Fruit fly (Drosophila melanogaster) whole organism, embryonic: ENCODE results near the gene CG42471.

ENCODE experiments used
- Atf6 ChIP-seq: fragments of 200-800 bp; sonication (Bioruptor generic); IDR thresholded peaks from 2 replicates; pipeline ENCODE4 v1.3.6; 2022; ENCODE audit warnings: missing biosample characterization, missing genetic modification characterization
- B-H2 ChIP-seq: fragments of 200-800 bp; sonication (Bioruptor generic); optimal IDR thresholded peaks from 2 replicates; lab custom pipeline; 2018; ENCODE audit warnings: missing biosample characterization, mild to moderate bottlenecking, missing genetic modification characterization
- BtbVII ChIP-seq: fragments of 200-800 bp; sonication (Bioruptor generic); optimal IDR thresholded peaks from 3 replicates; lab custom pipeline; 2017; ENCODE audit warnings: missing biosample characterization, mild to moderate bottlenecking, missing genetic modification characterization
- CG11504 ChIP-seq: fragments of 200-800 bp; sonication (Bioruptor generic); optimal IDR thresholded peaks from 3 replicates; lab custom pipeline; 2019; ENCODE audit warnings: missing biosample characterization, mild to moderate bottlenecking, missing genetic modification characterization, moderate library complexity
- CG11696 ChIP-seq: fragments of 200-800 bp; sonication (Bioruptor generic); IDR thresholded peaks from 2 replicates; pipeline ENCODE4 v1.3.6; 2022; ENCODE audit warnings: missing biosample characterization, missing genetic modification characterization
- CG11723 ChIP-seq: fragments of 200-800 bp; sonication (Bioruptor generic); optimal IDR thresholded peaks from 2 replicates; lab custom pipeline; 2017; ENCODE audit warnings: missing biosample characterization, mild to moderate bottlenecking, missing genetic modification characterization
- CG12219 ChIP-seq: fragments of 200-800 bp; sonication (Bioruptor generic); optimal IDR thresholded peaks from 3 replicates; lab custom pipeline; 2018; ENCODE audit warnings: missing biosample characterization, mild to moderate bottlenecking, missing genetic modification characterization
- CG12299 ChIP-seq: fragments of 200-800 bp; sonication (Bioruptor generic); optimal IDR thresholded peaks from 2 replicates; lab custom pipeline; 2018; ENCODE audit warnings: missing biosample characterization, mild to moderate bottlenecking, missing genetic modification characterization
- CG12744 ChIP-seq: fragments of 200-800 bp; sonication (Bioruptor generic); optimal IDR thresholded peaks from 2 replicates; lab custom pipeline; 2016; ENCODE audit warnings: missing biosample characterization, missing genetic modification characterization
- CG12769 ChIP-seq: fragments of 200-800 bp; sonication (Bioruptor generic); optimal IDR thresholded peaks from 2 replicates; lab custom pipeline; 2019; ENCODE audit warnings: missing biosample characterization, mild to moderate bottlenecking, missing genetic modification characterization, moderate library complexity
- CG14014 ChIP-seq: fragments of 200-800 bp; sonication (Bioruptor generic); IDR thresholded peaks from 2 replicates; pipeline ENCODE4 v1.3.6; 2022; ENCODE audit warnings: missing biosample characterization, missing genetic modification characterization
- CG15696 ChIP-seq: fragments of 200-800 bp; sonication (Bioruptor generic); optimal IDR thresholded peaks from 2 replicates; lab custom pipeline; 2019; ENCODE audit warnings: missing biosample characterization, mild to moderate bottlenecking, missing genetic modification characterization, moderate library complexity
- CG1603 ChIP-seq: fragments of 200-800 bp; sonication (Bioruptor generic); optimal IDR thresholded peaks from 2 replicates; lab custom pipeline; 2019; ENCODE audit warnings: missing biosample characterization, mild to moderate bottlenecking, missing genetic modification characterization, moderate library complexity
- CG17385 ChIP-seq: fragments of 200-800 bp; sonication (Bioruptor generic); optimal IDR thresholded peaks from 3 replicates; lab custom pipeline; 2018; ENCODE audit warnings: missing biosample characterization, mild to moderate bottlenecking, missing genetic modification characterization
- CG18599 ChIP-seq: fragments of 200-800 bp; sonication (Bioruptor generic); optimal IDR thresholded peaks from 3 replicates; lab custom pipeline; 2017; ENCODE audit warnings: missing biosample characterization, missing genetic modification characterization, mild to moderate bottlenecking, moderate library complexity, missing genetic modification reagents
- CG2678 ChIP-seq: fragments of 200-800 bp; sonication (Bioruptor generic); optimal IDR thresholded peaks from 3 replicates; lab custom pipeline; 2019; ENCODE audit warnings: missing biosample characterization, mild to moderate bottlenecking, missing genetic modification characterization, moderate library complexity
- CG32532 ChIP-seq: fragments of 200-800 bp; sonication (Bioruptor generic); IDR thresholded peaks from 2 replicates; pipeline ENCODE4 v1.3.6; 2022; ENCODE audit warnings: missing biosample characterization, missing genetic modification characterization
- CG4328 ChIP-seq: fragments of 200-800 bp; sonication (Bioruptor generic); optimal IDR thresholded peaks from 3 replicates; lab custom pipeline; 2017; ENCODE audit warnings: missing biosample characterization, missing genetic modification reagents, missing genetic modification characterization
- CG6813 ChIP-seq: fragments of 200-800 bp; sonication (Bioruptor generic); optimal IDR thresholded peaks from 2 replicates; lab custom pipeline; 2017; ENCODE audit warnings: missing biosample characterization, missing genetic modification characterization, mild to moderate bottlenecking, moderate library complexity, missing genetic modification reagents
- CG7839 ChIP-seq: fragments of 200-800 bp; sonication (Bioruptor generic); optimal IDR thresholded peaks from 3 replicates; lab custom pipeline; 2018; ENCODE audit warnings: missing biosample characterization, mild to moderate bottlenecking, missing genetic modification characterization, moderate library complexity
- CG7987 ChIP-seq: fragments of 200-800 bp; sonication (Bioruptor generic); optimal IDR thresholded peaks from 2 replicates; lab custom pipeline; 2018; ENCODE audit warnings: missing biosample characterization, mild to moderate bottlenecking, missing genetic modification characterization, moderate library complexity
- CG8388 ChIP-seq: fragments of 200-800 bp; sonication (Bioruptor generic); optimal IDR thresholded peaks from 2 replicates; lab custom pipeline; 2019; ENCODE audit warnings: missing biosample characterization, mild to moderate bottlenecking, missing genetic modification characterization, moderate library complexity
- Fer1 ChIP-seq: fragments of 200-800 bp; sonication (Bioruptor generic); optimal IDR thresholded peaks from 2 replicates; lab custom pipeline; 2017; ENCODE audit warnings: missing biosample characterization, mild to moderate bottlenecking, missing genetic modification characterization
- Fer3 ChIP-seq: fragments of 200-800 bp; sonication (Bioruptor generic); optimal IDR thresholded peaks from 2 replicates; lab custom pipeline; 2018; ENCODE audit warnings: missing biosample characterization, mild to moderate bottlenecking, missing genetic modification characterization, moderate library complexity
- GATAe ChIP-seq: fragments of 200-800 bp; sonication (Bioruptor generic); conservative IDR thresholded peaks from 2 replicates; pipeline ENCODE4 v1.3.6; 2022; ENCODE audit warnings: missing biosample characterization, missing genetic modification characterization
- Hey ChIP-seq: fragments of 200-800 bp; sonication (Bioruptor generic); optimal IDR thresholded peaks from 3 replicates; lab custom pipeline; 2018; ENCODE audit warnings: missing biosample characterization, mild to moderate bottlenecking, missing genetic modification characterization
- Hmr ChIP-seq: fragments of 200-800 bp; sonication (Bioruptor generic); optimal IDR thresholded peaks from 3 replicates; lab custom pipeline; 2017; ENCODE audit warnings: mild to moderate bottlenecking, missing biosample characterization, missing genetic modification reagents, missing genetic modification characterization
- Med ChIP-seq: fragments of 200-800 bp; sonication (Bioruptor generic); peaks from one replicate; lab custom pipeline; 2016; ENCODE audit warnings: missing biosample characterization, missing genetic modification characterization, mild to moderate bottlenecking, inconsistent platforms, moderate library complexity
- Meics ChIP-seq: fragments of 200-800 bp; sonication (Bioruptor generic); optimal IDR thresholded peaks from 2 replicates; lab custom pipeline; 2017; ENCODE audit warnings: missing biosample characterization, mild to moderate bottlenecking, missing genetic modification characterization
- Oaz ChIP-seq: fragments of 200-800 bp; sonication (Bioruptor generic); IDR thresholded peaks from 2 replicates; pipeline ENCODE4 v1.3.6; 2022; ENCODE audit warnings: missing biosample characterization, missing genetic modification characterization
- ab ChIP-seq: fragments of 200-800 bp; sonication (Bioruptor generic); optimal IDR thresholded peaks from 2 replicates; lab custom pipeline; 2016; ENCODE audit warnings: missing biosample characterization, missing genetic modification characterization
- chn ChIP-seq: fragments of 200-800 bp; sonication (Bioruptor generic); optimal IDR thresholded peaks from 2 replicates; lab custom pipeline; 2016; ENCODE audit warnings: missing biosample characterization, missing genetic modification characterization
- fd102C ChIP-seq: fragments of 200-800 bp; sonication (Bioruptor generic); optimal IDR thresholded peaks from 2 replicates; lab custom pipeline; 2018; ENCODE audit warnings: missing biosample characterization, mild to moderate bottlenecking, missing genetic modification characterization, moderate library complexity
- grau ChIP-seq: fragments of 200-800 bp; optimal IDR thresholded peaks from 3 replicates; lab custom pipeline; 2019; ENCODE audit warnings: missing biosample characterization, mild to moderate bottlenecking, missing genetic modification characterization, moderate library complexity
- lilli ChIP-seq: fragments of 200-800 bp; sonication (Bioruptor generic); optimal IDR thresholded peaks from 3 replicates; lab custom pipeline; 2016; ENCODE audit warnings: missing biosample characterization, missing genetic modification characterization
- mirr ChIP-seq: fragments of 200-800 bp; sonication (Bioruptor generic); optimal IDR thresholded peaks from 3 replicates; lab custom pipeline; 2018; ENCODE audit warnings: missing biosample characterization, mild to moderate bottlenecking, missing genetic modification characterization
- nau ChIP-seq: fragments of 200-800 bp; sonication (Bioruptor generic); optimal IDR thresholded peaks from 3 replicates; lab custom pipeline; 2017; ENCODE audit warnings: missing biosample characterization, mild to moderate bottlenecking, missing genetic modification characterization, missing genetic modification reagents
- otp ChIP-seq: fragments of 200-800 bp; sonication (Bioruptor generic); IDR thresholded peaks from 3 replicates; pipeline ENCODE4, ENCODE4 v1.3.6; 2022; ENCODE audit warnings: missing biosample characterization, missing genetic modification characterization
- pan ChIP-seq, 4 experiments: fragments of >200 bp in 3 of 4; fragments of 200-800 bp in 1 of 4; sonication (Bioruptor generic) in 1 of 4; optimal IDR thresholded peaks in 3 of 4; IDR thresholded peaks in 1 of 4; 2 replicates each; pipeline versions ENCODE4 v1.3.6 to Lab custom; 2017 to 2022; ENCODE audit warnings: missing biosample characterization in 2 of 4, missing genetic modification characterization in 2 of 4, mixed read lengths in 1 of 4
- pita ChIP-seq: fragments of 200-800 bp; sonication (Bioruptor generic); optimal IDR thresholded peaks from 2 replicates; lab custom pipeline; 2017; ENCODE audit warnings: missing biosample characterization, mild to moderate bottlenecking, missing genetic modification characterization
- run ChIP-seq: fragments of 200-800 bp; sonication (Bioruptor generic); optimal IDR thresholded peaks from 3 replicates; lab custom pipeline; 2018; ENCODE audit warnings: missing biosample characterization, mild to moderate bottlenecking, missing genetic modification characterization
- salm ChIP-seq: fragments of 200-800 bp; sonication (Bioruptor generic); optimal IDR thresholded peaks from 2 replicates; lab custom pipeline; 2018; ENCODE audit warnings: missing biosample characterization, mild to moderate bottlenecking, missing genetic modification characterization
- schlank ChIP-seq: fragments of 200-800 bp; sonication (Bioruptor generic); optimal IDR thresholded peaks from 2 replicates; lab custom pipeline; 2018; ENCODE audit warnings: missing biosample characterization, mild to moderate bottlenecking, missing genetic modification characterization
- sd ChIP-seq: fragments of 200-800 bp; sonication (Bioruptor generic); optimal IDR thresholded peaks from 3 replicates; lab custom pipeline; 2018; ENCODE audit warnings: missing biosample characterization, mild to moderate bottlenecking, missing genetic modification characterization, moderate library complexity
- sens-2 ChIP-seq: fragments of 200-800 bp; sonication (Bioruptor generic); IDR thresholded peaks from 2 replicates; pipeline ENCODE4 v1.3.6; 2022; ENCODE audit warnings: missing biosample characterization, missing genetic modification characterization
- sqz ChIP-seq: fragments of 200-800 bp; sonication (Bioruptor generic); optimal IDR thresholded peaks from 3 replicates; lab custom pipeline; 2018; ENCODE audit warnings: missing biosample characterization, mild to moderate bottlenecking, missing genetic modification characterization
- tgo ChIP-seq: fragments of 200-800 bp; sonication (Bioruptor generic); IDR thresholded peaks from 3 replicates; pipeline ENCODE4 v1.3.6; 2022; ENCODE audit warnings: missing biosample characterization, missing genetic modification characterization
- unpg ChIP-seq: fragments of 200-800 bp; sonication (Bioruptor generic); optimal IDR thresholded peaks from 3 replicates; lab custom pipeline; 2018; ENCODE audit warnings: missing biosample characterization, mild to moderate bottlenecking, missing genetic modification characterization, moderate library complexity
- zen ChIP-seq: fragments of 200-800 bp; sonication (Bioruptor generic); optimal IDR thresholded peaks from 3 replicates; lab custom pipeline; 2018; ENCODE audit warnings: missing biosample characterization, mild to moderate bottlenecking, missing genetic modification characterization, moderate library complexity

The CG42471 gene

dm6 chr2L:11735975-11736374, 17.8 kb downstream of the CG42471 start (continued):
- TF ChIP-seq Med (peak; percentile 83), CG14014 (GFP tag; lab: Robert Waterston, UW) (peak; percentile 35; the same call in 1 of the 2 replicates), CG4328 (GFP tag; lab: Kevin White, UChicago) (no peak), CG12744 (GFP tag; lab: Kevin White, UChicago) (no peak), CG12219 (GFP tag; lab: Kevin White, UChicago) (peak; percentile 16), CG11723 (no peak), mirr (GFP tag; lab: Kevin White, UChicago) (peak; percentile 37), Meics (GFP tag; lab: Kevin White, UChicago) (peak; percentile 24), CG15696 (tag; lab: Kevin White, UChicago) (peak; percentile 20), GATAe (0 out of 2 replicates have a peak, but pooled peaks have one; percentile 34), Oaz (GFP tag; lab: Robert Waterston, UW) (no peak), CG17385 (GFP tag; lab: Kevin White, UChicago) (peak; percentile 20), zen (tag; lab: Kevin White, UChicago) (peak; percentile 48), grau (no peak), pita (no peak), nau (peak; percentile 28), ab (GFP tag; lab: Kevin White, UChicago) (no peak), chn (GFP tag; lab: Kevin White, UChicago) (no peak), salm (peak; percentile 61), CG2678 (tag; lab: Kevin White, UChicago) (peak; percentile 59), CG7839 (tag; lab: Kevin White, UChicago) (peak; percentile 26), CG6813 (GFP tag; lab: Kevin White, UChicago) (peak; percentile 8), BtbVII (GFP tag; lab: Kevin White, UChicago) (peak; percentile 56), CG32532 (GFP tag; lab: Robert Waterston, UW) (no peak), CG12299 (tag; lab: Kevin White, UChicago) (peak; percentile 0), CG11504 (tag; lab: Kevin White, UChicago) (peak; percentile 17), fd102C (GFP tag; lab: Kevin White, UChicago) (no peak), CG8388 (GFP tag; lab: Kevin White, UChicago) (peak; percentile 5), Hey (tag; lab: Kevin White, UChicago) (peak; percentile 12), unpg (GFP tag; lab: Kevin White, UChicago) (peak; percentile 53), otp (GFP tag; lab: Robert Waterston, UW) (0 out of 3 replicates have a peak, but pooled peaks have one; percentile 9), lilli (no peak), run (tag; lab: Kevin White, UChicago) (peak; percentile 39), tgo (GFP tag; lab: Robert Waterston, UW) (no peak), sqz (GFP tag; lab: Kevin White, UChicago) (peak; percentile 49), Fer1 (GFP tag; lab: Kevin White, UChicago) (peak; percentile 5), sens-2 (GFP tag; lab: Robert Waterston, UW) (0 out of 2 replicates have a peak, but pooled peaks have one; percentile 38), CG12769 (peak; percentile 29), Fer3 (tag; lab: Kevin White, UChicago) (peak; percentile 23), CG18599 (no peak), pan (optimal IDR thresholded peaks at IDR 0.05; lab: Kevin White, UChicago) (no peak), pan (GFP tag; optimal IDR thresholded peaks at IDR 0.05 in 1 of 2, IDR thresholded peaks at IDR 0.05 in 1 of 2) (peak in 1 of 2 experiments; percentile 21), CG1603 (peak; percentile 26), CG7987 (GFP tag; lab: Kevin White, UChicago) (peak; percentile 26), Atf6 (GFP tag; lab: Robert Waterston, UW) (no peak), CG11696 (GFP tag; lab: Robert Waterston, UW) (0 out of 2 replicates have a peak, but pooled peaks have one; percentile 27), sd (tag; lab: Kevin White, UChicago) (peak; percentile 88), schlank (tag; lab: Kevin White, UChicago) (peak; percentile 10), Hmr (GFP tag; lab: Kevin White, UChicago) (peak; percentile 42), B-H2 (peak; percentile 51)
